Worm (Caenorhabditis elegans): ENCODE measurements around the gene F46C3.7.

Gene F46C3.7

DNA sequence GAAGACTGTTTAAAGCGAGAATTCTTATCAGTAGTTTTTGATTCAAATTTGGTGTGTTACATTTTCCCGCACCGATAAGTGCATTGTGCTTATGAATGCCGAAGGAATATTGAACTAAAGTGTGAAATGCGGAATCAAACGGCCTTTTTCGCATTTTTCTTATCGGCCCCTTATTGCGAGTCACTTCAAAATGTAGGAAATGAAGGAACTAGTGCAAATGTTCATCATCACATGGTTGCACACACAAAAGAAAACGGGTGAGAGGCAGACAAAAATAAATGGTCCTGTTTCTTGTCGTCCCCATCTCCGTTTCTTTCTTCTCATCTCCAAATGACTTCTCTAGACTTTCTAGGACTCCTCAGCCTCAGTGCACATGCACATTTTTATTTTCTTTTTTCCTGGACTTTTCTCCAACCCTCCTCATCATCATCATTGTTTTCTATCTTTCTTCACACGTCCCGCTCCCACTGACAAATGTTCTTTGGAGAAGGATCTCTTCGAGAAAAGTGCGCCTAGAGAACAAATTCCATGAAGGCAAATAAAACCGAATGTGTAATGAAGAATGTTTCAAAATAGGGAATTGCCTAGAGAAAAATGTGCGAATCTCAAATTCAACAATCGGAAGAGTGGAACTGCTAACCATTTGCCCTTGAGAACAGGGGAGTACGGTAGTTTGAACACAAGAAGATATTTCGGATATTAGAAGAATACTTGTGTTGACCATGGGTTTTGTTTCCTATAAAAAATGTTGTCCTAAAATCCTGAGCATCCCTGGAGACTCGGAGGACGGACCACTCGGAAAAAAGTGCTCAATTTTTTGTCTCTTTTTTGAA is 24.6 kb downstream of the F46C3.7 start (continued):
- no peak for TF ChIP-seq ceh-90 (tag; optimal IDR thresholded peaks at IDR 0.05)
- no peak for TF ChIP-seq ceh-8 (GFP tag; optimal IDR thresholded peaks at IDR 0.05)
- no peak for TF ChIP-seq F16B12.6 (tag; optimal IDR thresholded peaks at IDR 0.05)
- TF ChIP-seq efl-3 (GFP tag; optimal IDR thresholded peaks at IDR 0.05), result no peak
- no peak for TF ChIP-seq egl-27 (tag; optimal IDR thresholded peaks at IDR 0.05)
- TF ChIP-seq alr-1 (tag; optimal IDR thresholded peaks at IDR 0.05; ENCODE audit: borderline replicate concordance), result no peak
- no peak for TF ChIP-seq sox-4 (tag; optimal IDR thresholded peaks at IDR 0.05)
- TF ChIP-seq nhr-77 (tag; optimal IDR thresholded peaks at IDR 0.05), result no peak
- TF ChIP-seq nhr-84 (tag; optimal IDR thresholded peaks at IDR 0.05), result no peak
- TF ChIP-seq grh-1 (GFP tag; IDR thresholded peaks at IDR 0.05), result no peak
- TF ChIP-seq nhr-71 (tag; optimal IDR thresholded peaks at IDR 0.05), result peak; percentile 69
- TF ChIP-seq xbp-1 (tag; optimal IDR thresholded peaks at IDR 0.05), result no peak
- TF ChIP-seq unc-98 (GFP tag; IDR thresholded peaks at IDR 0.05), result no peak
- TF ChIP-seq elt-2 (tag; optimal IDR thresholded peaks at IDR 0.05), result peak; percentile 88
- no peak for TF ChIP-seq nhr-28 (tag; optimal IDR thresholded peaks at IDR 0.05)
- TF ChIP-seq nhr-12 (tag; optimal IDR thresholded peaks at IDR 0.05), result no peak
- no peak for TF ChIP-seq unc-86 (tag; optimal IDR thresholded peaks at IDR 0.05)
- no peak for TF ChIP-seq hlh-4 (tag; optimal IDR thresholded peaks at IDR 0.05)
- TF ChIP-seq irx-1 (tag; optimal IDR thresholded peaks at IDR 0.05), result no peak
- no peak for TF ChIP-seq aha-1 (tag; optimal IDR thresholded peaks at IDR 0.05)
- TF ChIP-seq efl-1 (optimal IDR thresholded peaks at IDR 0.05), result no peak
- no peak for TF ChIP-seq efl-1 (GFP tag; optimal IDR thresholded peaks at IDR 0.05 in 1 of 2)
- TF ChIP-seq lin-15B (tag; optimal IDR thresholded peaks at IDR 0.05), result no peak
- peak in 1 of 3 experiments; percentile 1 for TF ChIP-seq ceh-82 (tag; optimal IDR thresholded peaks at IDR 0.05)
- TF ChIP-seq nhr-85 (tag), result no peak
- no peak for TF ChIP-seq tbx-2 (tag; optimal IDR thresholded peaks at IDR 0.05)
- TF ChIP-seq mef-2 (tag; optimal IDR thresholded peaks at IDR 0.05), result no peak
- TF ChIP-seq fkh-4 (tag; optimal IDR thresholded peaks at IDR 0.05; ENCODE audit: borderline replicate concordance), result no peak
- TF ChIP-seq nhr-19 (GFP tag; conservative IDR thresholded peaks at IDR 0.05), result peak; percentile 26; the same call in 1 of the 2 replicates
- TF ChIP-seq mdl-1 (tag; optimal IDR thresholded peaks at IDR 0.05), result peak in 1 of 2 experiments; percentile 58
- TF ChIP-seq fkh-10 (GFP tag; optimal IDR thresholded peaks at IDR 0.05), result no peak
- no peak for TF ChIP-seq swsn-7 (tag; optimal IDR thresholded peaks at IDR 0.05)
- TF ChIP-seq tlp-1 (tag; optimal IDR thresholded peaks at IDR 0.05), result no peak
- TF ChIP-seq aly-2 (tag; optimal IDR thresholded peaks at IDR 0.05), result no peak

DNA sequence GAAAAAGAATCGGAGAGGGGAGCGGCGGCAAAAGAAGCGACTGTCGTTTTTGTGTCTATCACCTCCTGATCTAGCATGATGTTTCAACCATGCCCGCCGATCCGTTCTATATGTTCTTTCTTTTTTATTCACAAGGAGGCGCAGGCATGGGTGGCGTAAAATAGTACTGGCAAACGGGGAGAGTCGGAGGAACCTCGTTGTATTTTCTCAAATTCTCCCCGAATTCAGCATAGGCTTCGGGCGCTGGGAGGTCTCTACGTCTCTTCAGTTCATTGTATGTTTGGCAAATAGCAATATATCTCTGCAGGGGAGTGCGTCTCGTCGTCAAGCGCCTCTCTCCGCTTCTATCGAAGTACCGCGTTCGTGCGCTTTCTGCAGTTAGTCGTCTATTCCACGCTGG is 25.4 kb downstream of the F46C3.7 start, which contains the start of gene lin-14:
TSS of gene lin-14 (plus strand) at position 346 of the 400 bp plus-strand sequence.
- TF ChIP-seq dsc-1 (tag; optimal IDR thresholded peaks at IDR 0.05) (peak; percentile 62), nhr-90 (tag; optimal IDR thresholded peaks at IDR 0.05; ENCODE audit: poor library complexity) (peak; percentile 62), Y116A8C.19 (tag; optimal IDR thresholded peaks at IDR 0.05; ENCODE audit: borderline replicate concordance) (no peak), nhr-19 (GFP tag; conservative IDR thresholded peaks at IDR 0.05) (peak; percentile 61; the same call in 1 of the 2 replicates), C16A3.4 (tag; optimal IDR thresholded peaks at IDR 0.05) (peak; percentile 62), nhr-76 (tag; optimal IDR thresholded peaks at IDR 0.05) (no peak), C04F5.9 (tag; optimal IDR thresholded peaks at IDR 0.05) (no peak), fkh-8 (tag; optimal IDR thresholded peaks at IDR 0.05) (peak; percentile 50), snu-23 (GFP tag; optimal IDR thresholded peaks at IDR 0.05) (peak; percentile 86), lin-14 (GFP tag; optimal IDR thresholded peaks at IDR 0.05) (peak; percentile 99), lir-3 (tag; optimal IDR thresholded peaks at IDR 0.05; ENCODE audit: poor library complexity) (peak; percentile 5), elt-3 (tag; optimal IDR thresholded peaks at IDR 0.05) (peak in 2 of 6 experiments; percentile 57 to 68), efl-1 (optimal IDR thresholded peaks at IDR 0.05) (peak; percentile 25 to 68), efl-1 (GFP tag; optimal IDR thresholded peaks at IDR 0.05 in 1 of 2) (peak in 1 of 2 experiments; percentile 94), irx-1 (tag; optimal IDR thresholded peaks at IDR 0.05) (peak; percentile 51), ztf-4 (tag; optimal IDR thresholded peaks at IDR 0.05) (peak; percentile 1), dpl-1 (GFP tag; optimal IDR thresholded peaks at IDR 0.05) (peak in 1 of 3 experiments; percentile 13), unc-86 (tag; optimal IDR thresholded peaks at IDR 0.05) (peak; percentile 20), aly-2 (tag; optimal IDR thresholded peaks at IDR 0.05) (no peak), swsn-7 (tag; optimal IDR thresholded peaks at IDR 0.05) (peak; percentile 73), fkh-10 (GFP tag; optimal IDR thresholded peaks at IDR 0.05) (peak; percentile 21), nhr-47 (tag; optimal IDR thresholded peaks at IDR 0.05) (peak; percentile 66), lsy-2 (tag; optimal IDR thresholded peaks at IDR 0.05) (peak; percentile 35 to 67), unc-62 (GFP tag; optimal IDR thresholded peaks at IDR 0.05) (no peak), hlh-17 (GFP tag; optimal IDR thresholded peaks at IDR 0.05; ENCODE audit: borderline replicate concordance) (no peak)

Data from whole organism, L1 larva.